Fruit fly (Drosophila melanogaster) whole organism, wandering third instar larva: ENCODE results near the gene CG10098.
A peak's percentile ranks its signal among the peaks of the same experiment; 100 is the strongest.

ENCODE experiments used
- Abd-B ChIP-seq: fragments of >200 bp; optimal IDR thresholded peaks from 2 replicates; lab custom pipeline; 2017; ENCODE audit warnings: missing biosample characterization, missing genetic modification characterization
- CG32264 ChIP-seq: fragments of 200-800 bp; sonication (Bioruptor generic); optimal IDR thresholded peaks from 2 replicates; lab custom pipeline; 2016; ENCODE audit warnings: missing biosample characterization, missing genetic modification characterization
- CG9705 ChIP-seq: fragments of 200-800 bp; sonication (Bioruptor generic); optimal IDR thresholded peaks from 2 replicates; lab custom pipeline; 2018; ENCODE audit warnings: missing biosample characterization, mild to moderate bottlenecking, missing genetic modification characterization
- GATAd ChIP-seq: sonication (Bioruptor generic); optimal IDR thresholded peaks from 2 replicates; lab custom pipeline; 2016; ENCODE audit warnings: missing biosample characterization, missing genetic modification characterization
- HLH106 ChIP-seq: fragments of 200-800 bp; optimal IDR thresholded peaks from 3 replicates; lab custom pipeline; 2019; ENCODE audit warnings: missing biosample characterization, mild to moderate bottlenecking, missing genetic modification characterization, moderate library complexity
- Hnf4 ChIP-seq: fragments of 200-800 bp; sonication (Bioruptor generic); optimal IDR thresholded peaks from 2 replicates; lab custom pipeline; 2016; ENCODE audit warnings: missing biosample characterization, mild to moderate bottlenecking, missing genetic modification characterization
- Hr78 ChIP-seq: fragments of >200 bp; optimal IDR thresholded peaks from 2 replicates; lab custom pipeline; 2017; ENCODE audit warnings: missing biosample characterization, missing genetic modification characterization
- Hr83 ChIP-seq: fragments of 200-300 bp; sonication (Bioruptor generic); optimal IDR thresholded peaks from 2 replicates; lab custom pipeline; 2016; ENCODE audit warnings: missing biosample characterization, mild to moderate bottlenecking, missing genetic modification characterization, moderate library complexity; ENCODE audit not compliant: poor library complexity, severe bottlenecking
- Jra ChIP-seq: sonication (Bioruptor generic); optimal IDR thresholded peaks from 2 replicates; lab custom pipeline; 2016; ENCODE audit warnings: missing biosample characterization, missing genetic modification characterization
- Mio ChIP-seq: sonication (Bioruptor generic); optimal IDR thresholded peaks from 2 replicates; lab custom pipeline; 2016; ENCODE audit warnings: missing biosample characterization, missing genetic modification characterization
- Myc ChIP-seq: fragments of >200 bp; optimal IDR thresholded peaks from 2 replicates; lab custom pipeline; 2017
- OdsH ChIP-seq: fragments of 200-800 bp; sonication (Bioruptor generic); optimal IDR thresholded peaks from 2 replicates; lab custom pipeline; 2016; ENCODE audit warnings: missing biosample characterization, mild to moderate bottlenecking, missing genetic modification characterization
- Rel ChIP-seq, 2 experiments: fragments of 200-800 bp; sonication (Bioruptor generic) in 1 of 2; optimal IDR thresholded peaks; 2 replicates in 1 of 2; 3 replicates in 1 of 2; lab custom pipeline; 2016 to 2019; ENCODE audit warnings: mild to moderate bottlenecking in 2 of 2, missing biosample characterization in 2 of 2, missing genetic modification characterization in 2 of 2, moderate library complexity in 1 of 2
- Sp1 ChIP-seq: fragments of 200-800 bp; sonication (Bioruptor generic); optimal IDR thresholded peaks from 3 replicates; lab custom pipeline; 2019; ENCODE audit warnings: missing biosample characterization, mild to moderate bottlenecking, missing genetic modification characterization, moderate library complexity
- Vsx2 ChIP-seq: fragments of 200-300, 225-300 bp; sonication (Bioruptor generic); optimal IDR thresholded peaks from 2 replicates; lab custom pipeline; 2018; ENCODE audit warnings: missing biosample characterization, missing genetic modification characterization; ENCODE audit not compliant: partially characterized antibody
- br ChIP-seq: fragments of 200-800 bp; sonication (Bioruptor generic); optimal IDR thresholded peaks from 2 replicates; lab custom pipeline; 2016; ENCODE audit warnings: missing biosample characterization, missing genetic modification characterization
- dl ChIP-seq, 2 experiments: fragments of 175-275, 200-275 bp in 1 of 2; fragments of 200-275 bp in 1 of 2; sonication (Bioruptor generic); optimal IDR thresholded peaks; lab custom pipeline; 2018; ENCODE audit warnings: mild to moderate bottlenecking in 2 of 2, missing biosample characterization in 2 of 2, missing genetic modification characterization in 2 of 2, moderate library complexity in 2 of 2; ENCODE audit not compliant: partially characterized antibody in 2 of 2, insufficient read depth in 1 of 2
- dmrt93B ChIP-seq: fragments of 200-800 bp; sonication (Bioruptor generic); optimal IDR thresholded peaks from 2 replicates; lab custom pipeline; 2018; ENCODE audit warnings: missing biosample characterization, mild to moderate bottlenecking, missing genetic modification characterization
- dsf ChIP-seq: sonication (Bioruptor generic); optimal IDR thresholded peaks from 2 replicates; lab custom pipeline; 2016; ENCODE audit warnings: missing biosample characterization, missing genetic modification characterization, borderline replicate concordance
- ey ChIP-seq: fragments of 200-800 bp; sonication (Bioruptor generic); optimal IDR thresholded peaks from 2 replicates; lab custom pipeline; 2016; ENCODE audit warnings: missing biosample characterization, missing genetic modification characterization
- foxo ChIP-seq, 2 experiments: fragments of 200-800 bp; sonication (Bioruptor generic); optimal IDR thresholded peaks; 2 replicates in 1 of 2; 3 replicates in 1 of 2; lab custom pipeline; 2016 to 2017; ENCODE audit warnings: missing biosample characterization in 2 of 2, missing genetic modification characterization in 2 of 2
- fru ChIP-seq: fragments of 200-800 bp; sonication (Bioruptor generic); optimal IDR thresholded peaks from 3 replicates; lab custom pipeline; 2016; ENCODE audit warnings: missing biosample characterization, mild to moderate bottlenecking, missing genetic modification characterization
- h ChIP-seq: fragments of 200-800 bp; sonication (Bioruptor generic); optimal IDR thresholded peaks from 3 replicates; lab custom pipeline; 2016; ENCODE audit warnings: missing biosample characterization, mild to moderate bottlenecking, missing genetic modification characterization
- jim ChIP-seq: fragments of 175-275, 200-325 bp; sonication (Bioruptor generic); optimal IDR thresholded peaks from 2 replicates; lab custom pipeline; 2016; ENCODE audit warnings: missing biosample characterization, mild to moderate bottlenecking, missing genetic modification characterization
- lola ChIP-seq: fragments of >200 bp; optimal IDR thresholded peaks from 2 replicates; lab custom pipeline; 2017; ENCODE audit warnings: missing biosample characterization, missing genetic modification characterization
- pan ChIP-seq: fragments of >200 bp; optimal IDR thresholded peaks from 2 replicates; lab custom pipeline; 2017
- psq ChIP-seq: fragments of 200-800 bp; sonication (Bioruptor generic); optimal IDR thresholded peaks from 3 replicates; lab custom pipeline; 2017; ENCODE audit warnings: missing biosample characterization, mild to moderate bottlenecking, missing genetic modification characterization, moderate library complexity
- rgr ChIP-seq: fragments of 200-800 bp; sonication (Bioruptor generic); optimal IDR thresholded peaks from 3 replicates; lab custom pipeline; 2016; ENCODE audit warnings: missing biosample characterization, mild to moderate bottlenecking, missing genetic modification characterization
- sage ChIP-seq: fragments of 200-800 bp; sonication (Bioruptor generic); optimal IDR thresholded peaks from 2 replicates; lab custom pipeline; 2016; ENCODE audit warnings: missing biosample characterization, mild to moderate bottlenecking, missing genetic modification characterization
- sv ChIP-seq: fragments of 200-800 bp; sonication (Bioruptor generic); optimal IDR thresholded peaks from 3 replicates; lab custom pipeline; 2016; ENCODE audit warnings: missing biosample characterization, missing genetic modification characterization
- tai ChIP-seq: sonication (Bioruptor generic); optimal IDR thresholded peaks from 2 replicates; lab custom pipeline; 2016; ENCODE audit warnings: missing biosample characterization, missing genetic modification characterization
- usp ChIP-seq: fragments of >200 bp; optimal IDR thresholded peaks from 2 replicates; lab custom pipeline; 2017; ENCODE audit warnings: missing biosample characterization, missing genetic modification characterization

The CG10098 gene

dm6 chr3R:7144245-7144904 is 20.0 kb downstream of the CG10098 start, which contains the start of the genes CG14610 and CG2656:
CG14610 (minus strand) TSS chr3R:7144295.
CG2656 (plus strand) TSS chr3R:7144724.
- TF ChIP-seq Abd-B (no peak), Sp1 (GFP tag; lab: Kevin White, UChicago) (no peak), Mio (GFP tag; lab: Kevin White, UChicago) (peak; percentile 28), Myc (lab: Kevin White, UChicago) (peak; percentile 25), CG9705 (peak; percentile 44), fru (GFP tag; lab: Kevin White, UChicago) (peak; percentile 78), OdsH (GFP tag; lab: Kevin White, UChicago) (peak; percentile 71), CG32264 (peak; percentile 23), br (peak; percentile 80), pan (lab: Kevin White, UChicago) (no peak), GATAd (GFP tag; lab: Kevin White, UChicago) (peak; percentile 44), psq (GFP tag; lab: Kevin White, UChicago) (peak; percentile 70), Hr78 (no peak), dl (GFP tag; optimal IDR thresholded peaks at IDR 0.05; lab: Kevin White, UChicago; ENCODE audit: insufficient read depth in 1 of 2, partially characterized antibody in 2 of 2) (no peak), jim (GFP tag; lab: Kevin White, UChicago) (peak; percentile 62), ey (GFP tag; lab: Kevin White, UChicago) (peak; percentile 79), Hr83 (peak; percentile 97), Jra (GFP tag; lab: Kevin White, UChicago) (peak; percentile 77), rgr (peak; percentile 91), sv (peak; percentile 71), foxo (GFP tag; optimal IDR thresholded peaks at IDR 0.05; lab: Kevin White, UChicago) (peak in 1 of 2 experiments; percentile 94), h (GFP tag; lab: Kevin White, UChicago) (peak; percentile 91)

- TF ChIP-seq HLH106 (tag; lab: Kevin White, UChicago) (peak; percentile 77), OdsH (GFP tag; lab: Kevin White, UChicago) (peak; percentile 52), Rel (GFP tag; optimal IDR thresholded peaks at IDR 0.05; lab: Kevin White, UChicago) (no peak), Rel (tag; optimal IDR thresholded peaks at IDR 0.05; lab: Kevin White, UChicago) (peak; percentile 13), Sp1 (GFP tag; lab: Kevin White, UChicago) (peak; percentile 51), GATAd (GFP tag; lab: Kevin White, UChicago) (peak; percentile 60), usp (GFP tag; lab: Kevin White, UChicago) (no peak), foxo (GFP tag; optimal IDR thresholded peaks at IDR 0.05; lab: Kevin White, UChicago) (peak in 1 of 2 experiments; percentile 81), tai (no peak), dsf (peak; percentile 33), psq (GFP tag; lab: Kevin White, UChicago) (peak; percentile 46), Jra (GFP tag; lab: Kevin White, UChicago) (no peak), CG9705 (peak; percentile 33), dl (GFP tag; optimal IDR thresholded peaks at IDR 0.05; lab: Kevin White, UChicago; ENCODE audit: insufficient read depth in 1 of 2, partially characterized antibody in 2 of 2) (no peak), Myc (lab: Kevin White, UChicago) (peak; percentile 15), dmrt93B (GFP tag; lab: Kevin White, UChicago) (peak; percentile 69), Abd-B (no peak), sage (GFP tag; lab: Kevin White, UChicago) (no peak), lola (GFP tag; lab: Kevin White, UChicago) (no peak), Hr83 (peak; percentile 23), br (no peak), ey (GFP tag; lab: Kevin White, UChicago) (peak; percentile 55), Hnf4 (GFP tag; lab: Kevin White, UChicago) (no peak)
- TF ChIP-seq, all 38 proteins: peak for 13
These were observed 26.4 kb downstream of the CG10098 start, which contains the start of the genes gfzf and Sas-4 for dm6 chr3R:7150544-7151406. gfzf (minus strand) TSS chr3R:7150968. Sas-4 (plus strand) TSS chr3R:7151367.

dm6 chr3R:7154586-7155357 is 30.4 kb downstream of the CG10098 start, which contains the start of gene MAGE:
MAGE (minus strand) TSS chr3R:7155180.
- TF ChIP-seq Vsx2 (GFP tag; lab: Kevin White, UChicago): peak; percentile 22
- no peak for TF ChIP-seq Abd-B
